Worm (Caenorhabditis elegans) whole organism, early embryonic: ENCODE data around the gene ZC504.1.

Experiments used
- B0310.2 ChIP-seq: sonication (generic microtip); optimal IDR thresholded peaks from 2 replicates; lab custom pipeline; 2016; ENCODE audit warnings: mild to moderate bottlenecking, missing genetic modification characterization, missing compliant biosample characterization
- F13C5.2 ChIP-seq: sonication (generic microtip); optimal IDR thresholded peaks from 2 replicates; lab custom pipeline; 2017; ENCODE audit warnings: mild to moderate bottlenecking, missing genetic modification characterization, inconsistent platforms, missing compliant biosample characterization
- ama-1 ChIP-seq: fragments of 150-350 bp; optimal IDR thresholded peaks from 2 replicates; lab custom pipeline; 2014
- ceh-13 ChIP-seq: fragments of 200-800 bp; sonication (Bioruptor generic); optimal IDR thresholded peaks from 2 replicates; lab custom pipeline; 2018; ENCODE audit warnings: mild to moderate bottlenecking, missing genetic modification characterization, missing compliant biosample characterization
- ceh-36 ChIP-seq: sonication (generic microtip); optimal IDR thresholded peaks from 2 replicates; lab custom pipeline; 2016; ENCODE audit warnings: missing genetic modification characterization, inconsistent platforms, missing compliant biosample characterization
- hmbx-1 ChIP-seq: sonication (generic microtip); optimal IDR thresholded peaks from 2 replicates; lab custom pipeline; 2016; ENCODE audit warnings: mild to moderate bottlenecking, missing genetic modification characterization, missing compliant biosample characterization
- hmg-4 ChIP-seq: fragments of 200-800 bp; sonication (Bioruptor generic); optimal IDR thresholded peaks from 2 replicates; lab custom pipeline; 2018; ENCODE audit warnings: mild to moderate bottlenecking, missing genetic modification characterization, missing compliant biosample characterization
- hnd-1 ChIP-seq: sonication (generic microtip); optimal IDR thresholded peaks from 2 replicates; lab custom pipeline; 2016; ENCODE audit warnings: missing genetic modification characterization, missing compliant biosample characterization
- scrt-1 ChIP-seq: fragments of 200-800 bp; sonication (Bioruptor generic); IDR thresholded peaks from 2 replicates; pipeline ENCODE4 v1.3.6; 2022; ENCODE audit warnings: missing genetic modification characterization, missing compliant biosample characterization
- sea-1 ChIP-seq: fragments of 200-800 bp; sonication (Bioruptor generic); conservative IDR thresholded peaks from 2 replicates; pipeline ENCODE4 v1.3.6; 2022; ENCODE audit warnings: missing genetic modification characterization, missing compliant biosample characterization
- tbx-37 ChIP-seq: fragments of 200-800 bp; sonication (Bioruptor generic); conservative IDR thresholded peaks from 2 replicates; pipeline ENCODE4 v1.3.6; 2022; ENCODE audit warnings: missing genetic modification reagents, missing genetic modification characterization, missing compliant biosample characterization
- tra-4 ChIP-seq: sonication (generic microtip); optimal IDR thresholded peaks from 2 replicates; lab custom pipeline; 2017; ENCODE audit warnings: missing genetic modification characterization, missing compliant biosample characterization

DNA sequence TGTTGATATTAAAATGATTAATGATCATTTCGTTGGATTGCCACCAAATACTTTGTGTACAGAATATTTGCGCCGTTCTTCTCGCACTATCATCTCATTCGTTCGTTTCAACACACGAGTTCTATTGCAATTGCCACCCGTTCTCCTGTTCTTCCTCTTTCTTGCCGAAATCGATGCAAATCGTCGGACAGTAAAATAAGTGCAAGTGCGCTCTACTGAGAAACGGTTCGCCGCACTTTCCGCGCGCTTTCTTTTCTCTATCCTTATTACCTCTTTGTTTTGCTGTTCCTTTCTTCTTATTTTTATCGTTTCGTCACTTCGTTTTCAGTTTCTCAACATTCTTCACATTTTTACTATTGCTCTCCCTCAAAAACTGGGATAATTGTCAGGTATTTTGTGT, 15.8 kb upstream of the ZC504.1 start:
- TF ChIP-seq hnd-1 (tag; lab: Kevin White, UChicago) = no peak
- TF ChIP-seq ama-1 = no peak
- TF ChIP-seq sea-1 (GFP tag; lab: Robert Waterston, UW) = no peak
- TF ChIP-seq ceh-36 (tag; lab: Kevin White, UChicago) = no peak
- TF ChIP-seq ceh-13 (GFP tag; lab: Kevin White, UChicago) = no peak
- TF ChIP-seq B0310.2 (tag; lab: Kevin White, UChicago) = no peak
- no peak for TF ChIP-seq hmbx-1 (tag; lab: Kevin White, UChicago)
- no peak for TF ChIP-seq scrt-1
- TF ChIP-seq tra-4 = no peak
- TF ChIP-seq tbx-37 (GFP tag; lab: Robert Waterston, UW) = no peak; the same call in 1 of the 2 replicates
- TF ChIP-seq F13C5.2 (tag; lab: Kevin White, UChicago) = no peak
- no peak for TF ChIP-seq hmg-4
